Worm (Caenorhabditis elegans) whole organism, L1 larva: Measurements from ENCODE around the gene T08A11.1.

Source experiments
- ama-1 ChIP-seq: fragments of 150-350 bp; optimal IDR thresholded peaks from 2 replicates; lab custom pipeline; 2014
- blmp-1 ChIP-seq: fragments of 150-350 bp; optimal IDR thresholded peaks from 2 replicates; lab custom pipeline; 2014; ENCODE audit warnings: missing biosample characterization, missing genetic modification characterization
- egl-27 ChIP-seq, 2 experiments: fragments of 150-350 bp in 1 of 2; sonication (generic microtip); optimal IDR thresholded peaks; 3 replicates each; lab custom pipeline; 2017 to 2018; ENCODE audit warnings: missing biosample characterization in 2 of 2, missing genetic modification characterization in 2 of 2, missing genetic modification reagents in 2 of 2
- lin-15B ChIP-seq: fragments of 150-350 bp; sonication (generic microtip); optimal IDR thresholded peaks from 3 replicates; lab custom pipeline; 2014; ENCODE audit warnings: missing biosample characterization, missing genetic modification characterization
- lin-35 ChIP-seq, 2 experiments: fragments of 150-350 bp; optimal IDR thresholded peaks; 2 replicates each; lab custom pipeline; 2014; ENCODE audit warnings: missing biosample characterization in 2 of 2, missing genetic modification characterization in 2 of 2, missing genetic modification reagents in 2 of 2
- mef-2 ChIP-seq: fragments of 150-350 bp; optimal IDR thresholded peaks from 2 replicates; lab custom pipeline; 2014; ENCODE audit warnings: missing biosample characterization, missing genetic modification characterization
- nhr-28 ChIP-seq: fragments of 150-350 bp; optimal IDR thresholded peaks from 2 replicates; lab custom pipeline; 2014; ENCODE audit warnings: missing biosample characterization, missing genetic modification characterization
- nhr-71 ChIP-seq: sonication (generic microtip); optimal IDR thresholded peaks from 2 replicates; lab custom pipeline; 2016; ENCODE audit warnings: mild to moderate bottlenecking, missing genetic modification characterization, moderate library complexity, missing compliant biosample characterization
- nhr-77 ChIP-seq: fragments of 150-350 bp; optimal IDR thresholded peaks from 2 replicates; lab custom pipeline; 2014; ENCODE audit warnings: missing biosample characterization, missing genetic modification characterization
- nhr-84 ChIP-seq: sonication (generic microtip); optimal IDR thresholded peaks from 2 replicates; lab custom pipeline; 2017; ENCODE audit warnings: missing biosample characterization, missing genetic modification characterization
- skn-1 ChIP-seq: fragments of 150-350 bp; optimal IDR thresholded peaks from 2 replicates; lab custom pipeline; 2014; ENCODE audit warnings: missing biosample characterization, missing genetic modification characterization
- snpc-4 ChIP-seq: fragments of 150-350 bp; optimal IDR thresholded peaks from 2 replicates; lab custom pipeline; 2014; ENCODE audit warnings: missing biosample characterization, missing genetic modification characterization

DNA sequence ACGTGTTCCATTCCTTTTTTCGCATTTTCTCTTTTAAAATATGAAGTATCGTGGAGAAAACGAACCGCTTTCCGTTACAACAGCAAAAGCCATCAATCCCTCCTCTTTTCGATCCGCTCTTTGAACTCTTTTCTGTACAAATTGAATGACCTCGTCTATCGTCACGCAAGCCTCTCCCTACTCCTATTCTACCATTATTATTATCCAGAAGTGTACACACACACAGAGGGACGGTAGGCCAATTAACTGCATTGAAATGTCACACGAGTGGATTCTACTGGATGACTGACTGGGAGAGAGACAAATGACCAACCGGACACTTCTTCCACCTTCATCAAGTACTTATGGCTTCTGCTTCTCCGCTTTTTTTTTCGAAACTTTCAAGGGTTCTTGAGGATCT lies 54.7 kb downstream of the T08A11.1 start:
- TF ChIP-seq egl-27 (tag; optimal IDR thresholded peaks at IDR 0.05; lab: Kevin White, UChicago) (no peak), mef-2 (tag; lab: Kevin White, UChicago) (no peak), ama-1 (lab: Kevin White, UChicago) (no peak), lin-35 (GFP tag; optimal IDR thresholded peaks at IDR 0.05; lab: Kevin White, UChicago) (no peak), skn-1 (tag; lab: Kevin White, UChicago) (no peak), nhr-84 (no peak), snpc-4 (tag; lab: Kevin White, UChicago) (no peak), lin-15B (tag; lab: Kevin White, UChicago) (no peak), blmp-1 (tag; lab: Kevin White, UChicago) (peak; percentile 29), nhr-71 (tag; lab: Kevin White, UChicago) (no peak), nhr-28 (tag; lab: Kevin White, UChicago) (no peak), nhr-77 (tag; lab: Kevin White, UChicago) (no peak)
